Worm (Caenorhabditis elegans): ENCODE data around the gene fbxb-41.
"Not testable (repeated sequence)": the region's sequence is repeated elsewhere in the genome, so short reads cannot be mapped to it uniquely, and the experiment has no call there.

- not testable (repeated sequence) for TF ChIP-seq ama-1 (optimal IDR thresholded peaks at IDR 0.05); zag-1 (tag; optimal IDR thresholded peaks at IDR 0.05)
These were observed 18.6 kb upstream of the fbxb-41 start, which contains the start of gene btb-10 for ce11 chrII:1060702-1061101.
